Worm (Caenorhabditis elegans) whole organism, L1 larva: ENCODE results near the gene ttr-14.

Experiments used
- ceh-90 ChIP-seq: sonication (generic microtip); optimal IDR thresholded peaks from 2 replicates; lab custom pipeline; 2016; ENCODE audit warnings: missing genetic modification characterization, missing compliant biosample characterization
- ces-1 ChIP-seq: fragments of 150-350 bp; optimal IDR thresholded peaks from 2 replicates; lab custom pipeline; 2014; ENCODE audit warnings: missing biosample characterization, missing genetic modification reagents, missing genetic modification characterization
- dpl-1 ChIP-seq, 3 experiments: fragments of 150-350 bp in 2 of 3; sonication (generic microtip) in 1 of 3; optimal IDR thresholded peaks; 2 replicates each; lab custom pipeline; 2014 to 2017; ENCODE audit warnings: missing biosample characterization in 3 of 3, missing genetic modification characterization in 3 of 3, missing genetic modification reagents in 3 of 3
- fkh-10 ChIP-seq: sonication (generic microtip); optimal IDR thresholded peaks from 2 replicates; lab custom pipeline; 2017; ENCODE audit warnings: missing biosample characterization, missing genetic modification reagents, missing genetic modification characterization
- fos-1 ChIP-seq: fragments of 150-350 bp; optimal IDR thresholded peaks from 2 replicates; lab custom pipeline; 2014; ENCODE audit warnings: missing biosample characterization, missing genetic modification characterization
- lin-13 ChIP-seq: fragments of 150-350 bp; optimal IDR thresholded peaks from 2 replicates; lab custom pipeline; 2014; ENCODE audit warnings: missing biosample characterization, missing genetic modification reagents, missing genetic modification characterization
- lir-3 ChIP-seq: sonication (generic microtip); optimal IDR thresholded peaks from 2 replicates; lab custom pipeline; 2016; ENCODE audit warnings: mild to moderate bottlenecking, missing genetic modification characterization, moderate library complexity, missing compliant biosample characterization; ENCODE audit not compliant: poor library complexity
- nhr-20 ChIP-seq: sonication (generic microtip); optimal IDR thresholded peaks from 2 replicates; lab custom pipeline; 2016; ENCODE audit warnings: mild to moderate bottlenecking, missing genetic modification characterization, missing compliant biosample characterization
- nhr-237 ChIP-seq: fragments of 150-350 bp; optimal IDR thresholded peaks from 2 replicates; lab custom pipeline; 2014; ENCODE audit warnings: missing biosample characterization, missing genetic modification characterization
- nhr-28 ChIP-seq: fragments of 150-350 bp; optimal IDR thresholded peaks from 2 replicates; lab custom pipeline; 2014; ENCODE audit warnings: missing biosample characterization, missing genetic modification characterization
- nhr-77 ChIP-seq: fragments of 150-350 bp; optimal IDR thresholded peaks from 2 replicates; lab custom pipeline; 2014; ENCODE audit warnings: missing biosample characterization, missing genetic modification characterization
- unc-62 ChIP-seq: fragments of 150-350 bp; optimal IDR thresholded peaks from 2 replicates; lab custom pipeline; 2014; ENCODE audit warnings: missing biosample characterization, missing genetic modification reagents, missing genetic modification characterization
- zag-1 ChIP-seq: fragments of 150-350 bp; optimal IDR thresholded peaks from 2 replicates; lab custom pipeline; 2014; ENCODE audit warnings: missing biosample characterization, missing genetic modification characterization
- ztf-4 ChIP-seq: fragments of 150-350 bp; optimal IDR thresholded peaks from 2 replicates; lab custom pipeline; 2014; ENCODE audit warnings: missing biosample characterization, missing genetic modification characterization

DNA sequence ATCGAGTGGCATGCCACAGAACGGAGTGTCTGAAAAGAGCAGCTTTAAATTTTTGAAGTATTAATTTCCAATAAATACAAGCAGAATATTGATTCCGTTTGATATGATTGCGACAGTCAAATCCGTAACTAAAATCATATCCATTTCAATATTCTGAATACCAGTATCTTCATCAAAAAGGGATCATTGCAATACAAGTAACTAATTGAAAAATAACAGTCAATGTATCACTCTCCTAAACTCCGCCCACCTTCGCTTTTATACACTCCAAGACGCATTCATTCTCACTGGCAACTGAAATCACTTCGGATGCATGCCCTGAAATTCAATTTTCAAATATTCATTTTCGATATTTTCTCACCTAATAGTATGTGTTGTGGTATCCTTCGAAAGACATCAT lies 33.9 kb upstream of the ttr-14 start, which contains the start of gene R07A4.3:
- no peak for TF ChIP-seq lir-3 (tag; lab: Kevin White, UChicago)
- TF ChIP-seq dpl-1 (GFP tag; optimal IDR thresholded peaks at IDR 0.05; lab: Kevin White, UChicago) = no peak
- no peak for TF ChIP-seq fkh-10
- no peak for TF ChIP-seq nhr-20
- no peak for TF ChIP-seq ces-1 (GFP tag; lab: Kevin White, UChicago)
- no peak for TF ChIP-seq lin-13 (GFP tag; lab: Kevin White, UChicago)
- no peak for TF ChIP-seq nhr-77 (tag; lab: Kevin White, UChicago)
- no peak for TF ChIP-seq zag-1 (tag; lab: Kevin White, UChicago)
- TF ChIP-seq ztf-4 (tag; lab: Kevin White, UChicago) = no peak
- TF ChIP-seq nhr-237 (tag; lab: Kevin White, UChicago) = no peak
- no peak for TF ChIP-seq nhr-28
- TF ChIP-seq ceh-90 (tag; lab: Kevin White, UChicago) = no peak
- no peak for TF ChIP-seq fos-1
- TF ChIP-seq unc-62 (GFP tag; lab: Kevin White, UChicago) = no peak
